Worm (Caenorhabditis elegans) whole organism, mixed stage, embryonic: ENCODE data around the gene nsy-7.

Source experiments
- blmp-1 ChIP-seq: fragments of 150-350 bp; optimal IDR thresholded peaks from 2 replicates; lab custom pipeline; 2014; ENCODE audit warnings: missing biosample characterization, missing genetic modification characterization
- ceh-43 ChIP-seq: fragments of 200-800 bp; sonication (Bioruptor generic); optimal IDR thresholded peaks from 2 replicates; lab custom pipeline; 2018; ENCODE audit warnings: mild to moderate bottlenecking, missing genetic modification characterization, moderate library complexity, missing compliant biosample characterization
- ces-1 ChIP-seq: fragments of 150-350 bp; optimal IDR thresholded peaks from 2 replicates; lab custom pipeline; 2014; ENCODE audit warnings: missing biosample characterization, missing genetic modification reagents, missing genetic modification characterization
- elt-1 ChIP-seq: sonication (generic microtip); optimal IDR thresholded peaks from 2 replicates; lab custom pipeline; 2017; ENCODE audit warnings: missing genetic modification characterization, mild to moderate bottlenecking, missing compliant biosample characterization, antibody characterized with exemption, moderate library complexity, borderline replicate concordance; ENCODE audit not compliant: insufficient read depth
- elt-3 ChIP-seq: fragments of 150-350 bp; optimal IDR thresholded peaks from 2 replicates; lab custom pipeline; 2014; ENCODE audit warnings: missing biosample characterization, missing genetic modification characterization
- lin-13 ChIP-seq: fragments of 150-350 bp; optimal IDR thresholded peaks from 2 replicates; lab custom pipeline; 2014; ENCODE audit warnings: missing biosample characterization, missing genetic modification characterization
- nhr-12 ChIP-seq: fragments of 150-350 bp; optimal IDR thresholded peaks from 2 replicates; lab custom pipeline; 2014; ENCODE audit warnings: missing biosample characterization, missing genetic modification characterization
- pha-4 ChIP-seq: fragments of 150-350 bp; optimal IDR thresholded peaks from 2 replicates; lab custom pipeline; 2018; ENCODE audit warnings: missing biosample characterization, missing genetic modification reagents, missing genetic modification characterization
- snpc-4 ChIP-seq: fragments of 150-350 bp; optimal IDR thresholded peaks from 2 replicates; lab custom pipeline; 2014; ENCODE audit warnings: missing biosample characterization, missing genetic modification characterization
- unc-39 ChIP-seq: fragments of 150-350 bp; optimal IDR thresholded peaks from 2 replicates; lab custom pipeline; 2014; ENCODE audit warnings: missing biosample characterization, missing genetic modification characterization
- unc-62 ChIP-seq: fragments of 150-350 bp; optimal IDR thresholded peaks from 2 replicates; lab custom pipeline; 2014; ENCODE audit warnings: missing biosample characterization, missing genetic modification reagents, missing genetic modification characterization

ce11 chrIV:8091539-8091938 is 5.1 kb upstream of the nsy-7 start:
- TF ChIP-seq ces-1 (GFP tag; lab: Kevin White, UChicago): no peak
- TF ChIP-seq snpc-4 (tag; lab: Kevin White, UChicago): no peak
- TF ChIP-seq blmp-1 (tag; lab: Kevin White, UChicago): no peak
- no peak for TF ChIP-seq unc-39
- TF ChIP-seq elt-3 (tag; lab: Kevin White, UChicago): no peak
- no peak for TF ChIP-seq nhr-12
- no peak for TF ChIP-seq elt-1 (tag; lab: Kevin White, UChicago)
- TF ChIP-seq ceh-43: no peak
- no peak for TF ChIP-seq pha-4
- no peak for TF ChIP-seq lin-13
- TF ChIP-seq unc-62 (GFP tag; lab: Kevin White, UChicago): no peak
